Worm (Caenorhabditis elegans) whole organism, early embryonic: ENCODE results near the gene str-39.

Experiments
- ama-1 ChIP-seq: fragments of 150-350 bp; optimal IDR thresholded peaks from 2 replicates; lab custom pipeline; 2014
- ceh-13 ChIP-seq: fragments of 200-800 bp; sonication (Bioruptor generic); optimal IDR thresholded peaks from 2 replicates; lab custom pipeline; 2018; ENCODE audit warnings: mild to moderate bottlenecking, missing genetic modification characterization, missing compliant biosample characterization
- flt-1 ChIP-seq: fragments of 200-800 bp; sonication (Bioruptor generic); IDR thresholded peaks from 2 replicates; pipeline ENCODE4 v1.3.6; 2022; ENCODE audit warnings: missing genetic modification characterization, missing compliant biosample characterization
- hmbx-1 ChIP-seq: sonication (generic microtip); optimal IDR thresholded peaks from 2 replicates; lab custom pipeline; 2016; ENCODE audit warnings: mild to moderate bottlenecking, missing genetic modification characterization, missing compliant biosample characterization
- hnd-1 ChIP-seq: sonication (generic microtip); optimal IDR thresholded peaks from 2 replicates; lab custom pipeline; 2016; ENCODE audit warnings: missing genetic modification characterization, missing compliant biosample characterization
- pes-1 ChIP-seq: fragments of 200-800 bp; sonication (Bioruptor generic); IDR thresholded peaks from 2 replicates; pipeline ENCODE4 v1.3.6; 2022; ENCODE audit warnings: missing genetic modification reagents, missing genetic modification characterization, missing compliant biosample characterization
- scrt-1 ChIP-seq: fragments of 200-800 bp; sonication (Bioruptor generic); IDR thresholded peaks from 2 replicates; pipeline ENCODE4 v1.3.6; 2022; ENCODE audit warnings: missing genetic modification characterization, missing compliant biosample characterization

ce11 chrV:2870127-2870526 lies 9.6 kb downstream of the str-39 start, which contains the start of gene srh-243:
- TF ChIP-seq scrt-1 (no peak), flt-1 (GFP tag; lab: Robert Waterston, UW) (no peak), hmbx-1 (tag; lab: Kevin White, UChicago) (no peak), pes-1 (GFP tag; lab: Robert Waterston, UW) (no peak), ceh-13 (GFP tag; lab: Kevin White, UChicago) (no peak), hnd-1 (tag; lab: Kevin White, UChicago) (no peak), ama-1 (lab: Kevin White, UChicago) (no peak)
